Worm (Caenorhabditis elegans) whole organism, midembryonic: ENCODE results near the gene Y48A6C.8.

Experiments
- T22C8.4 ChIP-seq: fragments of 200-800 bp; sonication (Bioruptor generic); IDR thresholded peaks from 2 replicates; pipeline ENCODE4 v1.3.6; 2022; ENCODE audit warnings: missing genetic modification characterization, missing compliant biosample characterization
- cog-1 ChIP-seq: sonication (generic microtip); optimal IDR thresholded peaks from 2 replicates; lab custom pipeline; 2016; ENCODE audit warnings: missing genetic modification characterization, missing compliant biosample characterization
- flt-1 ChIP-seq: fragments of 200-800 bp; sonication (Bioruptor generic); IDR thresholded peaks from 2 replicates; pipeline ENCODE4 v1.3.6; 2022; ENCODE audit warnings: missing genetic modification characterization, missing compliant biosample characterization
- med-1 ChIP-seq: sonication (generic microtip); optimal IDR thresholded peaks from 2 replicates; lab custom pipeline; 2017; ENCODE audit warnings: missing genetic modification characterization, mild to moderate bottlenecking, missing compliant biosample characterization, antibody characterized with exemption, missing genetic modification reagents; ENCODE audit not compliant: insufficient read depth
- ref-1 ChIP-seq: fragments of 200-800 bp; sonication (Bioruptor generic); conservative IDR thresholded peaks from 2 replicates; pipeline ENCODE4 v1.3.6; 2022; ENCODE audit warnings: missing genetic modification reagents, missing genetic modification characterization, missing compliant biosample characterization
- tab-1 ChIP-seq: fragments of 200-800 bp; sonication (Bioruptor generic); IDR thresholded peaks from 2 replicates; pipeline ENCODE4 v1.3.6; 2022; ENCODE audit warnings: missing genetic modification characterization, missing compliant biosample characterization
- ztf-23 ChIP-seq: fragments of 200-800 bp; sonication (Bioruptor generic); IDR thresholded peaks from 2 replicates; pipeline ENCODE4 v1.3.6; 2022; ENCODE audit warnings: missing genetic modification reagents, missing genetic modification characterization, missing compliant biosample characterization
- ztf-29 ChIP-seq: fragments of 200-800 bp; sonication (Bioruptor generic); IDR thresholded peaks from 2 replicates; pipeline ENCODE4 v1.3.6; 2022; ENCODE audit warnings: missing genetic modification reagents, missing genetic modification characterization, missing compliant biosample characterization

DNA sequence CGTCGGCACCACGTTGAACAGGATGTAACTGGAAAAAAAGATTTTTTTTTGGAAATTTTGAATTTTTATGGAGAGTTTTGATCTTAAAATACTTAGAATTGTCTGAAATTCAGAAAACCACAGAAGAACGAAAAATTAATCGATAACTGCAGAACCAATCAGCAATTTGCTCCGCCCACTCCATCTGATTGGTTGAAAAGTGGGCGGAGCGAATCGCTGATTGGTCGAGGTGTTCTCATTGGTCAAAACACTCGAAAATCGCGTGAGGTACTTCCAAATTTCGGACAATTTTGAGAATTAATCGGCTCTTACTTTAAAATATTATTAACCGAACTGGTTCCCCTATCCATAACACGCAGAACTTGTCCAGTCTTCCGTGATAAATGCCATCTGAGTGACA is 31.7 kb downstream of the Y48A6C.8 start:
- TF ChIP-seq T22C8.4 (no peak), ztf-23 (no peak), flt-1 (GFP tag; lab: Robert Waterston, UW) (no peak), ztf-29 (GFP tag; lab: Robert Waterston, UW) (no peak), cog-1 (tag; lab: Kevin White, UChicago) (no peak), tab-1 (no peak), med-1 (GFP tag; lab: Kevin White, UChicago) (no peak), ref-1 (GFP tag; lab: Robert Waterston, UW) (no peak)
